Fruit fly (Drosophila melanogaster) whole organism, embryonic: Measurements from ENCODE around the gene CG14982.

Experiments
- B-H1 ChIP-seq: fragments of 200-800 bp; sonication (Bioruptor generic); IDR thresholded peaks from 3 replicates; pipeline ENCODE4 v1.3.6; 2022; ENCODE audit warnings: missing biosample characterization, missing genetic modification characterization
- B-H2 ChIP-seq: fragments of 200-800 bp; sonication (Bioruptor generic); optimal IDR thresholded peaks from 2 replicates; lab custom pipeline; 2018; ENCODE audit warnings: missing biosample characterization, mild to moderate bottlenecking, missing genetic modification characterization
- Blimp-1 ChIP-seq: fragments of 200-800 bp; sonication (Bioruptor generic); optimal IDR thresholded peaks from 3 replicates; lab custom pipeline; 2018; ENCODE audit warnings: missing biosample characterization, missing genetic modification characterization, mild to moderate bottlenecking, moderate library complexity, missing genetic modification reagents
- BtbVII ChIP-seq: fragments of 200-800 bp; sonication (Bioruptor generic); optimal IDR thresholded peaks from 3 replicates; lab custom pipeline; 2017; ENCODE audit warnings: missing biosample characterization, mild to moderate bottlenecking, missing genetic modification characterization
- CG1024 ChIP-seq: fragments of 200-800 bp; sonication (Bioruptor generic); IDR thresholded peaks from 2 replicates; pipeline ENCODE4 v1.3.6; 2022; ENCODE audit warnings: missing biosample characterization, missing genetic modification characterization
- CG10543 ChIP-seq: fragments of 200-800 bp; sonication (Bioruptor generic); optimal IDR thresholded peaks from 3 replicates; lab custom pipeline; 2017; ENCODE audit warnings: missing biosample characterization, mild to moderate bottlenecking, missing genetic modification characterization, moderate library complexity
- CG10979 ChIP-seq: fragments of 200-800 bp; sonication (Bioruptor generic); optimal IDR thresholded peaks from 2 replicates; lab custom pipeline; 2018; ENCODE audit warnings: missing biosample characterization, mild to moderate bottlenecking, missing genetic modification characterization, moderate library complexity
- CG12769 ChIP-seq: fragments of 200-800 bp; sonication (Bioruptor generic); optimal IDR thresholded peaks from 2 replicates; lab custom pipeline; 2019; ENCODE audit warnings: missing biosample characterization, mild to moderate bottlenecking, missing genetic modification characterization, moderate library complexity
- CG14710 ChIP-seq: fragments of 200-800 bp; sonication (Bioruptor generic); optimal IDR thresholded peaks from 3 replicates; lab custom pipeline; 2019; ENCODE audit warnings: missing biosample characterization, mild to moderate bottlenecking, missing genetic modification characterization, moderate library complexity
- CG18599 ChIP-seq: fragments of 200-800 bp; sonication (Bioruptor generic); optimal IDR thresholded peaks from 3 replicates; lab custom pipeline; 2017; ENCODE audit warnings: missing biosample characterization, missing genetic modification characterization, mild to moderate bottlenecking, moderate library complexity, missing genetic modification reagents
- CG34376 ChIP-seq: fragments of 200-800 bp; sonication (Bioruptor generic); optimal IDR thresholded peaks from 2 replicates; lab custom pipeline; 2018; ENCODE audit warnings: missing biosample characterization, mild to moderate bottlenecking, missing genetic modification characterization
- CG6175 ChIP-seq: fragments of 200-800 bp; sonication (Bioruptor generic); IDR thresholded peaks from 3 replicates; pipeline ENCODE4 v1.3.6; 2022; ENCODE audit warnings: missing biosample characterization, missing genetic modification characterization
- CG6654 ChIP-seq: fragments of 200-800 bp; sonication (Bioruptor generic); optimal IDR thresholded peaks from 2 replicates; lab custom pipeline; 2017; ENCODE audit warnings: missing biosample characterization, mild to moderate bottlenecking, missing genetic modification characterization
- CG7987 ChIP-seq: fragments of 200-800 bp; sonication (Bioruptor generic); optimal IDR thresholded peaks from 2 replicates; lab custom pipeline; 2018; ENCODE audit warnings: missing biosample characterization, mild to moderate bottlenecking, missing genetic modification characterization, moderate library complexity
- CG8281 ChIP-seq: fragments of 200-800 bp; sonication (Bioruptor generic); optimal IDR thresholded peaks from 2 replicates; lab custom pipeline; 2018; ENCODE audit warnings: missing biosample characterization, mild to moderate bottlenecking, missing genetic modification characterization, moderate library complexity
- CG8924 ChIP-seq: fragments of 200-800 bp; optimal IDR thresholded peaks from 3 replicates; lab custom pipeline; 2019; ENCODE audit warnings: missing biosample characterization, mild to moderate bottlenecking, missing genetic modification characterization, moderate library complexity
- CG9437 ChIP-seq: fragments of 200-800 bp; sonication (Bioruptor generic); optimal IDR thresholded peaks from 2 replicates; lab custom pipeline; 2018; ENCODE audit warnings: missing biosample characterization, mild to moderate bottlenecking, missing genetic modification characterization
- D19B ChIP-seq: fragments of 200-800 bp; sonication (Bioruptor generic); optimal IDR thresholded peaks from 2 replicates; lab custom pipeline; 2017; ENCODE audit warnings: missing biosample characterization, mild to moderate bottlenecking, missing genetic modification characterization
- Ets65A ChIP-seq: fragments of 200-800 bp; sonication (Bioruptor generic); peaks from one replicate; lab custom pipeline; 2016; ENCODE audit warnings: missing biosample characterization, missing genetic modification characterization
- Fer1 ChIP-seq: fragments of 200-800 bp; sonication (Bioruptor generic); optimal IDR thresholded peaks from 2 replicates; lab custom pipeline; 2017; ENCODE audit warnings: missing biosample characterization, mild to moderate bottlenecking, missing genetic modification characterization
- GATAe ChIP-seq: fragments of 200-800 bp; sonication (Bioruptor generic); conservative IDR thresholded peaks from 2 replicates; pipeline ENCODE4 v1.3.6; 2022; ENCODE audit warnings: missing biosample characterization, missing genetic modification characterization
- H15 ChIP-seq: fragments of 200-800 bp; sonication (Bioruptor generic); IDR thresholded peaks from 3 replicates; pipeline ENCODE4 v1.3.6; 2022; ENCODE audit warnings: missing biosample characterization, missing genetic modification characterization
- Hey ChIP-seq: fragments of 200-800 bp; sonication (Bioruptor generic); optimal IDR thresholded peaks from 3 replicates; lab custom pipeline; 2018; ENCODE audit warnings: missing biosample characterization, mild to moderate bottlenecking, missing genetic modification characterization
- Hmr ChIP-seq: fragments of 200-800 bp; sonication (Bioruptor generic); optimal IDR thresholded peaks from 3 replicates; lab custom pipeline; 2017; ENCODE audit warnings: mild to moderate bottlenecking, missing biosample characterization, missing genetic modification reagents, missing genetic modification characterization
- Lim3 ChIP-seq: fragments of 200-800 bp; sonication (Bioruptor generic); IDR thresholded peaks from 2 replicates; pipeline ENCODE4 v1.3.6; 2022; ENCODE audit warnings: missing biosample characterization, missing genetic modification characterization
- Oli ChIP-seq: fragments of 200-800 bp; sonication (Bioruptor generic); optimal IDR thresholded peaks from 2 replicates; lab custom pipeline; 2018; ENCODE audit warnings: missing biosample characterization, mild to moderate bottlenecking, missing genetic modification characterization, moderate library complexity
- Pdp1 ChIP-seq, 2 experiments: fragments of 200-800 bp; sonication (Bioruptor generic); optimal IDR thresholded peaks; 3 replicates each; lab custom pipeline; 2016; ENCODE audit warnings: missing biosample characterization in 2 of 2, missing genetic modification characterization in 2 of 2, mild to moderate bottlenecking in 1 of 2, moderate library complexity in 1 of 2
- Sox102F ChIP-seq: fragments of 200-800 bp; sonication (Bioruptor generic); optimal IDR thresholded peaks from 2 replicates; lab custom pipeline; 2018; ENCODE audit warnings: missing biosample characterization, mild to moderate bottlenecking, missing genetic modification characterization, moderate library complexity
- Vsx1 ChIP-seq: fragments of 200-800 bp; sonication (Bioruptor generic); optimal IDR thresholded peaks from 2 replicates; lab custom pipeline; 2017; ENCODE audit warnings: missing biosample characterization, mild to moderate bottlenecking, missing genetic modification characterization, missing genetic modification reagents
- chinmo ChIP-seq: fragments of 200-800 bp; sonication (Bioruptor generic); IDR thresholded peaks from 4 replicates; pipeline ENCODE4 v1.3.6; 2022; ENCODE audit warnings: missing biosample characterization, missing genetic modification characterization; ENCODE audit not compliant: partially characterized antibody
- crc ChIP-seq: fragments of 200-800 bp; sonication (Bioruptor generic); optimal IDR thresholded peaks from 2 replicates; lab custom pipeline; 2016; ENCODE audit warnings: missing biosample characterization, missing genetic modification characterization
- crol ChIP-seq: fragments of 200-800 bp; sonication (Bioruptor generic); IDR thresholded peaks from 2 replicates; pipeline ENCODE4 v1.3.6; 2022; ENCODE audit warnings: missing biosample characterization, missing genetic modification characterization
- cwo ChIP-seq: fragments of 200-800 bp; sonication (Bioruptor generic); optimal IDR thresholded peaks from 3 replicates; lab custom pipeline; 2017; ENCODE audit warnings: missing biosample characterization, missing genetic modification characterization, mild to moderate bottlenecking, moderate library complexity, missing genetic modification reagents
- dan ChIP-seq: fragments of 200-800 bp; sonication (Bioruptor generic); IDR thresholded peaks from 2 replicates; pipeline ENCODE4 v1.3.6; 2022; ENCODE audit warnings: missing biosample characterization, missing genetic modification characterization
- exex ChIP-seq: fragments of 200-800 bp; sonication (Bioruptor generic); optimal IDR thresholded peaks from 4 replicates; lab custom pipeline; 2018; ENCODE audit warnings: missing biosample characterization, mild to moderate bottlenecking, missing genetic modification characterization, moderate library complexity
- grn ChIP-seq: fragments of 200-800 bp; sonication (Bioruptor generic); optimal IDR thresholded peaks from 3 replicates; lab custom pipeline; 2017; ENCODE audit warnings: missing biosample characterization, missing genetic modification characterization
- ham ChIP-seq: fragments of 200-800 bp; sonication (Bioruptor generic); IDR thresholded peaks from 2 replicates; pipeline ENCODE4 v1.3.6; 2022; ENCODE audit warnings: missing biosample characterization, missing genetic modification characterization
- lmd ChIP-seq: fragments of 200-800 bp; sonication (Bioruptor generic); IDR thresholded peaks from 2 replicates; pipeline ENCODE4 v1.3.6; 2022; ENCODE audit warnings: missing biosample characterization, missing genetic modification characterization
- maf-S ChIP-seq: fragments of 200-800 bp; sonication (Bioruptor generic); optimal IDR thresholded peaks from 2 replicates; lab custom pipeline; 2016; ENCODE audit warnings: missing biosample characterization, missing genetic modification characterization
- mirr ChIP-seq: fragments of 200-800 bp; sonication (Bioruptor generic); optimal IDR thresholded peaks from 3 replicates; lab custom pipeline; 2018; ENCODE audit warnings: missing biosample characterization, mild to moderate bottlenecking, missing genetic modification characterization
- pzg ChIP-seq: fragments of 200-800 bp; sonication (Bioruptor generic); optimal IDR thresholded peaks from 3 replicates; lab custom pipeline; 2018; ENCODE audit warnings: missing biosample characterization, mild to moderate bottlenecking, missing genetic modification characterization, moderate library complexity
- sd ChIP-seq: fragments of 200-800 bp; sonication (Bioruptor generic); optimal IDR thresholded peaks from 3 replicates; lab custom pipeline; 2018; ENCODE audit warnings: missing biosample characterization, mild to moderate bottlenecking, missing genetic modification characterization, moderate library complexity
- sug ChIP-seq: fragments of 200-800 bp; optimal IDR thresholded peaks from 2 replicates; lab custom pipeline; 2019; ENCODE audit warnings: missing biosample characterization, mild to moderate bottlenecking, missing genetic modification characterization, moderate library complexity
- toy ChIP-seq: fragments of 200-800 bp; sonication (Bioruptor generic); IDR thresholded peaks from 2 replicates; pipeline ENCODE4 v1.3.6; 2022; ENCODE audit warnings: missing biosample characterization, missing genetic modification characterization

The CG14982 gene

dm6 chr3L:3928943-3929785, 13.3 kb upstream of the CG14982 start (continued):
- TF ChIP-seq Hmr (GFP tag; lab: Kevin White, UChicago) (peak; percentile 9), CG34376 (peak; percentile 74), Lim3 (GFP tag; lab: Robert Waterston, UW) (peak; percentile 72; the same call in 1 of the 2 replicates), GATAe (peak; percentile 93), CG8281 (tag; lab: Kevin White, UChicago) (peak; percentile 97), CG10543 (GFP tag; lab: Kevin White, UChicago) (peak; percentile 69), CG6175 (no peak), Oli (tag; lab: Kevin White, UChicago) (no peak), lmd (no peak), Pdp1 (GFP tag; optimal IDR thresholded peaks at IDR 0.05; lab: Kevin White, UChicago) (peak in 1 of 2 experiments; percentile 75), chinmo (GFP tag; lab: Robert Waterston, UW) (peak; percentile 35; the same call in 1 of the 4 replicates), pzg (GFP tag; lab: Kevin White, UChicago) (no peak), toy (GFP tag; lab: Robert Waterston, UW) (no peak), CG8924 (tag; lab: Kevin White, UChicago) (no peak), Fer1 (GFP tag; lab: Kevin White, UChicago) (peak; percentile 29), CG1024 (no peak), ham (GFP tag; lab: Robert Waterston, UW) (0 out of 2 replicates have a peak, but pooled peaks have one; percentile 48), grn (peak; percentile 99), CG6654 (GFP tag; lab: Kevin White, UChicago) (no peak), B-H1 (GFP tag; lab: Robert Waterston, UW) (no peak), CG10979 (no peak), Hey (tag; lab: Kevin White, UChicago) (peak; percentile 31), sug (tag; lab: Kevin White, UChicago) (peak; percentile 74), CG9437 (no peak), B-H2 (GFP tag; lab: Kevin White, UChicago) (peak; percentile 9), Sox102F (GFP tag; lab: Kevin White, UChicago) (no peak), Blimp-1 (GFP tag; lab: Kevin White, UChicago) (no peak), crol (GFP tag; lab: Robert Waterston, UW) (peak; percentile 79), crc (no peak), CG12769 (tag; lab: Kevin White, UChicago) (peak; percentile 37), exex (tag; lab: Kevin White, UChicago) (peak; percentile 82)

- TF ChIP-seq CG7987 (GFP tag; lab: Kevin White, UChicago) = peak; percentile 71
- no peak for TF ChIP-seq dan (GFP tag; lab: Robert Waterston, UW)
- no peak for TF ChIP-seq H15
- TF ChIP-seq BtbVII = no peak
- 0 out of 4 replicates have a peak, but pooled peaks have one; percentile 37 for TF ChIP-seq chinmo (GFP tag; lab: Robert Waterston, UW)
- peak; percentile 88 for TF ChIP-seq Ets65A (GFP tag; lab: Kevin White, UChicago)
- TF ChIP-seq CG14710 = no peak
- peak; percentile 10 for TF ChIP-seq CG10543 (GFP tag; lab: Kevin White, UChicago)
- TF ChIP-seq CG18599 (GFP tag; lab: Kevin White, UChicago) = peak; percentile 22
- TF ChIP-seq ham (GFP tag; lab: Robert Waterston, UW) = no peak
- TF ChIP-seq maf-S (GFP tag; lab: Kevin White, UChicago) = no peak
- TF ChIP-seq Lim3 (GFP tag; lab: Robert Waterston, UW) = peak; percentile 40; the same call in 1 of the 2 replicates
- TF ChIP-seq mirr (GFP tag; lab: Kevin White, UChicago) = peak; percentile 66
- peak; percentile 10 for TF ChIP-seq Vsx1 (GFP tag; lab: Kevin White, UChicago)
- TF ChIP-seq sug (tag; lab: Kevin White, UChicago) = peak; percentile 79
- peak; percentile 19 for TF ChIP-seq D19B
- TF ChIP-seq cwo = peak; percentile 71
- TF ChIP-seq grn = peak; percentile 85
- TF ChIP-seq exex (tag; lab: Kevin White, UChicago) = peak; percentile 98
- TF ChIP-seq CG34376 = peak; percentile 81
- TF ChIP-seq sd (tag; lab: Kevin White, UChicago) = peak; percentile 80
- TF ChIP-seq, all 482 proteins: peak for 15
These were observed 12.3 kb upstream of the CG14982 start for dm6 chr3L:3929968-3930767.
